Worm (Caenorhabditis elegans) whole organism, young adult: ENCODE results near the gene C52E2.5.

Source experiments
- ceh-58 ChIP-seq: fragments of 200-800 bp; sonication (Bioruptor generic); IDR thresholded peaks from 2 replicates; pipeline ENCODE4 v1.3.6; 2022; ENCODE audit warnings: missing genetic modification characterization, missing compliant biosample characterization
- dpl-1 ChIP-seq: fragments of 150-350 bp; optimal IDR thresholded peaks from 2 replicates; lab custom pipeline; 2014; ENCODE audit warnings: missing biosample characterization, missing genetic modification reagents, missing genetic modification characterization
- gei-17 ChIP-seq: fragments of 200-800 bp; sonication (Bioruptor generic); optimal IDR thresholded peaks from 2 replicates; lab custom pipeline; 2018; ENCODE audit warnings: mild to moderate bottlenecking, missing genetic modification characterization, missing compliant biosample characterization
- madf-10 ChIP-seq: sonication (generic microtip); optimal IDR thresholded peaks from 2 replicates; lab custom pipeline; 2016; ENCODE audit warnings: mild to moderate bottlenecking, missing genetic modification characterization, missing compliant biosample characterization
- madf-6 ChIP-seq: fragments of 200-800 bp; sonication (Bioruptor generic); IDR thresholded peaks from 2 replicates; pipeline ENCODE4 v1.3.6; 2022; ENCODE audit warnings: missing genetic modification reagents, missing genetic modification characterization, missing compliant biosample characterization
- nhr-27 ChIP-seq: fragments of 200-800 bp; sonication (Bioruptor generic); optimal IDR thresholded peaks from 2 replicates; lab custom pipeline; 2018; ENCODE audit warnings: mild to moderate bottlenecking, missing genetic modification characterization, moderate library complexity, missing compliant biosample characterization
- tbp1 ChIP-seq: fragments of 200-800 bp; sonication (Bioruptor generic); optimal IDR thresholded peaks from 2 replicates; lab custom pipeline; 2018; ENCODE audit warnings: mild to moderate bottlenecking, missing genetic modification characterization, missing compliant biosample characterization
- tlf-1 ChIP-seq: fragments of 200-800 bp; sonication (Bioruptor generic); optimal IDR thresholded peaks from 2 replicates; lab custom pipeline; 2018; ENCODE audit warnings: mild to moderate bottlenecking, missing genetic modification characterization, missing compliant biosample characterization
- unc-130 ChIP-seq: sonication (generic microtip); optimal IDR thresholded peaks from 2 replicates; lab custom pipeline; 2016; ENCODE audit warnings: missing genetic modification reagents, missing genetic modification characterization, missing compliant biosample characterization
- ztf-25 ChIP-seq: fragments of 200-800 bp; sonication (Bioruptor generic); IDR thresholded peaks from 2 replicates; pipeline ENCODE4 v1.3.6; 2022; ENCODE audit warnings: missing genetic modification reagents, missing genetic modification characterization, missing compliant biosample characterization

- TF ChIP-seq dpl-1, result no peak
- no peak for TF ChIP-seq gei-17 (GFP tag; lab: Kevin White, UChicago)
- TF ChIP-seq ztf-25 (GFP tag; lab: Robert Waterston, UW), result no peak
- no peak for TF ChIP-seq madf-10 (tag; lab: Kevin White, UChicago)
- no peak for TF ChIP-seq ceh-58 (GFP tag; lab: Robert Waterston, UW)
- no peak for TF ChIP-seq tlf-1 (GFP tag; lab: Kevin White, UChicago)
- no peak for TF ChIP-seq unc-130 (GFP tag; lab: Kevin White, UChicago)
- no peak for TF ChIP-seq madf-6 (GFP tag; lab: Robert Waterston, UW)
- no peak for TF ChIP-seq nhr-27 (tag; lab: Kevin White, UChicago)
- TF ChIP-seq tbp1, result no peak
Observed at ce11 chrII:1875658-1876057, 32.9 kb upstream of the C52E2.5 start, which contains the start of gene math-13.
